Fruit fly (Drosophila melanogaster): Measurements from ENCODE around the gene CG32983.

Gene CG32983

dm6 chr2L:8844693-8845092 lies 21.0 kb upstream of the CG32983 start:
- TF ChIP-seq psq (optimal IDR thresholded peaks at IDR 0.05) (no peak), Sin3A (optimal IDR thresholded peaks at IDR 0.05) (no peak), h (optimal IDR thresholded peaks at IDR 0.05) (no peak), Myc (optimal IDR thresholded peaks at IDR 0.05) (no peak), ttk (optimal IDR thresholded peaks at IDR 0.05) (no peak), insv (optimal IDR thresholded peaks at IDR 0.05) (no peak)

dm6 chr2L:8845931-8846330 lies 19.7 kb upstream of the CG32983 start:
- TF ChIP-seq ttk (optimal IDR thresholded peaks at IDR 0.05): no peak
- no peak for TF ChIP-seq insv (optimal IDR thresholded peaks at IDR 0.05)
- no peak for TF ChIP-seq psq (optimal IDR thresholded peaks at IDR 0.05)
- no peak for TF ChIP-seq h (optimal IDR thresholded peaks at IDR 0.05)
- TF ChIP-seq Myc (optimal IDR thresholded peaks at IDR 0.05): no peak
- no peak for TF ChIP-seq Sin3A (optimal IDR thresholded peaks at IDR 0.05)

dm6 chr2L:8846726-8847554 lies 18.7 kb upstream of the CG32983 start:
- TF ChIP-seq Sin3A (optimal IDR thresholded peaks at IDR 0.05) (no peak), ttk (optimal IDR thresholded peaks at IDR 0.05) (no peak), psq (optimal IDR thresholded peaks at IDR 0.05) (no peak), h (optimal IDR thresholded peaks at IDR 0.05) (no peak), insv (optimal IDR thresholded peaks at IDR 0.05) (no peak), Myc (optimal IDR thresholded peaks at IDR 0.05) (no peak)

DNA sequence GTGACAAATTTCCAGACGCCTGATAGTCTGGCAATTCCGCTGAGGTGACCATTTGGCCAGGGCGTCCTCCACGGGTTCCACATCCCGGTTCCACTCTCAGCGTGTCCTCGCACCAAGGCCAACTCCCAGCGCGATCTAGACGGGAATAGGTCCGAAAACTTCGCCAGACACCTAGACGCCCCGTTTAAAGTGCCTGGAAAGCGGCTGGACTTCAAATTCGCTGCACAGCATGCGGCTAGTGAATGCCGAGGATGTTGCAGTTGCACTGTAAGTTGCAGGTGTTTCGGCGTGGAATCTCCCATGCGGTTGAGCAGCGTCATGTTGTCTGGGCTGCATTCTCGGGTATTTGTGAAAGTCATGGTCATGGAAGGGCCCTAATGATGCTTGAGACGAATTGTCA lies 16.5 kb upstream of the CG32983 start:
- TF ChIP-seq Myc (optimal IDR thresholded peaks at IDR 0.05) (no peak), insv (optimal IDR thresholded peaks at IDR 0.05) (no peak), ttk (optimal IDR thresholded peaks at IDR 0.05) (no peak), Sin3A (optimal IDR thresholded peaks at IDR 0.05) (no peak), psq (optimal IDR thresholded peaks at IDR 0.05) (no peak), h (optimal IDR thresholded peaks at IDR 0.05) (no peak)

dm6 chr2L:8851061-8851460 lies 14.6 kb upstream of the CG32983 start:
- TF ChIP-seq h (optimal IDR thresholded peaks at IDR 0.05) (no peak), insv (optimal IDR thresholded peaks at IDR 0.05) (no peak), ttk (optimal IDR thresholded peaks at IDR 0.05) (no peak), psq (optimal IDR thresholded peaks at IDR 0.05) (no peak), Myc (optimal IDR thresholded peaks at IDR 0.05) (no peak)

dm6 chr2L:8852235-8852634 lies 13.4 kb upstream of the CG32983 start:
- TF ChIP-seq psq (optimal IDR thresholded peaks at IDR 0.05) (no peak), ttk (optimal IDR thresholded peaks at IDR 0.05) (no peak), insv (optimal IDR thresholded peaks at IDR 0.05) (no peak), Sin3A (optimal IDR thresholded peaks at IDR 0.05) (no peak), Myc (optimal IDR thresholded peaks at IDR 0.05) (no peak), h (optimal IDR thresholded peaks at IDR 0.05) (no peak)

DNA sequence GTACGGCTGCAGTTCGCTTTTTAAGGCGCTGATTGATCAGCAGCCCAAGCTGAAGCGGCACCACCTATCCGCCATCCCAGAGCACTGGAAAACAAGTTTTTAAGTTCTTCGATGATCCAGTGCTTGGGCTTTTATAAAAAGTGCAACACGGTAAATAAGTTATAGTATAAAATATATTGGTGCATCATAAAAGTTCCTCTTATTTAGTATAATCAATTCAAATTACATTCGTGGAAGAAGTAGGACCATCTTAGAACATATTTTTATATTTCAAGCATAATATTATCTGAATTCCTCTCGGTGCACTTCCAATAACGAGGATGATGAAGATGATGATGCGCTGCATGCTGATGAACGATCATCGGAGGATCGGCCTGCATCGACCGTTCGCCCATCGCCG lies 10.2 kb upstream of the CG32983 start:
- no peak for TF ChIP-seq Sin3A (optimal IDR thresholded peaks at IDR 0.05)
- no peak for TF ChIP-seq insv (optimal IDR thresholded peaks at IDR 0.05)
- TF ChIP-seq Myc (optimal IDR thresholded peaks at IDR 0.05): no peak
- TF ChIP-seq ttk (optimal IDR thresholded peaks at IDR 0.05): no peak
- TF ChIP-seq h (optimal IDR thresholded peaks at IDR 0.05): no peak
- TF ChIP-seq psq (optimal IDR thresholded peaks at IDR 0.05): no peak

DNA sequence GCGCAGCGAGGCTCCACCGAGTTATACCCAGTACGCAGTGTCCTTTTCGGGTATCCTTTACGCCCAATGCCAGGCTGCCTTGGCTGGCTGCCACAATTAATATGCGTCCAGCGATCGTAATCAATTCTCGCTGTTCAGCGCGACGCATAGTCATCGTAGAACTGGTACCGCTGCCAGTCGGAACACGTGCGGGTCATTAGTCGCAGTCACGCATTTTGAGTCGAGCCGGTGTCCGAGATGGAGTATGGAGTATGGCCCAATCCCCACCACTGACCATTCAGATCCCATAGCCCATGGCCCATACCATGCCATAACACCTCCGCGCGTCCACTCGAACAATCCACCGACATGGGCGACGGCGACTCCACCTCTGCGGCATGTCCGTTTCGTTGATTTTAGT lies 7.9 kb upstream of the CG32983 start:
- no peak for TF ChIP-seq h (optimal IDR thresholded peaks at IDR 0.05)
- no peak for TF ChIP-seq insv (optimal IDR thresholded peaks at IDR 0.05)
- TF ChIP-seq Sin3A (optimal IDR thresholded peaks at IDR 0.05): no peak
- TF ChIP-seq ttk (optimal IDR thresholded peaks at IDR 0.05): no peak
- no peak for TF ChIP-seq psq (optimal IDR thresholded peaks at IDR 0.05)
- TF ChIP-seq Myc (optimal IDR thresholded peaks at IDR 0.05): no peak

DNA sequence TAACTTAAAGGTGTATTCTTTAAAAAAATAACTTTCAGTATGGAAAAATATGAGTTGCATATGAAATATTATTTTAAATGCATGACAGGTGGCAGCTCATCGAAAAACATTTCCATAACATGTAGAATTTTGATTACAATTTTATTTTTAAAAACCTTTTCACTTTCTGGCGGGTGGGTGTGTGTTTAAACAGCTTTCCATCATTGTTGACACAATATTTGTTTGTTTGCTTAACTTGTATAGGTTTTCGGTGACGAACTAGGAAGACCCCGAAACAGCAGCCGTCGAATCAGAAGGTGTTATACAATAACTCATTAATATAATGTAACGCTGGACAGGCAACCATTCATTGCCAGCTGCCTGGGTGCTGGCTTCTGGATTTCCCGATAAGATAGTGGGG lies 5.8 kb upstream of the CG32983 start:
- TF ChIP-seq Sin3A (optimal IDR thresholded peaks at IDR 0.05) (no peak), h (optimal IDR thresholded peaks at IDR 0.05) (no peak), psq (optimal IDR thresholded peaks at IDR 0.05) (no peak)

DNA sequence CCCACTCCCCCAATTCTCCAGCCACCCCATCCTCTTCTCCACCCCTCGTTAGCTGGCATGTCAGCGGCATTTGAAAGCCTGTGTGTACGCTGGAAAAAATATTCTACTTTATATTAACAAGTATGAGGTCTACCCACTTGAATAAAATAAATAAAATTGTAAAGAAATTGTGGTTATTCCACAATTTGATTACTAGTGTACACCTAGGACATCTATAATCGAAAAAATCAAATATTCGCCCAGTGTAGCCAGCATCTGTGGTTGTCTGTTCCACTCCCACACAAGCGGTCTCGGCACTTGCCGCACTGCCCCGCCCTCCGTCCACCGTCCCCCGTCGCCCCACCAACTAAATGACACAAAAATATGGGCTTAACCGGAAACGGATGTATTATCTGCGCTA lies 4.9 kb upstream of the CG32983 start:
- no peak for TF ChIP-seq h (optimal IDR thresholded peaks at IDR 0.05)
- TF ChIP-seq Sin3A (optimal IDR thresholded peaks at IDR 0.05): no peak
- no peak for TF ChIP-seq Myc (optimal IDR thresholded peaks at IDR 0.05)
- TF ChIP-seq insv (optimal IDR thresholded peaks at IDR 0.05): no peak
- TF ChIP-seq ttk (optimal IDR thresholded peaks at IDR 0.05): no peak
- TF ChIP-seq psq (optimal IDR thresholded peaks at IDR 0.05): no peak

- no peak for TF ChIP-seq h (optimal IDR thresholded peaks at IDR 0.05)
- no peak for TF ChIP-seq Sin3A (optimal IDR thresholded peaks at IDR 0.05)
- TF ChIP-seq ttk (optimal IDR thresholded peaks at IDR 0.05): no peak
- TF ChIP-seq psq (optimal IDR thresholded peaks at IDR 0.05): no peak
- TF ChIP-seq insv (optimal IDR thresholded peaks at IDR 0.05): no peak
- TF ChIP-seq Myc (optimal IDR thresholded peaks at IDR 0.05): no peak
Observed at dm6 chr2L:8862476-8862875, 3.2 kb upstream of the CG32983 start, which contains the start of gene CG32986. CG32986 (plus strand) TSS chr2L:8862776.

DNA sequence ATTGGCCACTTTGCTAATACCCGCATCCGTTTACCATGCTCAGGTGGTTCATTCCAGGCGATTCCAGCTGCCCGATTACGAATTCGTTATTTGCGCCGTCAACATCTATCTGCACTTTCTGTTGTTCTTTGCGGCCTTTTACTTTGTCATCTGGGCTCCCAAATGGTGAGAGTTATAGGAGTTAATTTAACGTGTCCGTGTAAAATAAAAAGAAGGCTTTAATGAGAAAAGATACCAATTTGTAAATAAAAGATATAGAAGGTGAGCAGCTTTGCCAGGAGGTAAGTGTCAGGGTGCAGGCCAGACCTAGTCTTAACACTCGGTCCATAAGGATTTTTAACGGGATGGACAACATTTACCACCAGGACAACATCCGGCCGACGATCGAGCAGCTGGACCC lies 2.1 kb upstream of the CG32983 start, which contains the start of gene CG32987:
TSS of gene CG32987 (plus strand) at position 301 of the 400 bp plus-strand sequence.
- TF ChIP-seq h (optimal IDR thresholded peaks at IDR 0.05) (no peak), insv (optimal IDR thresholded peaks at IDR 0.05) (no peak), Sin3A (optimal IDR thresholded peaks at IDR 0.05) (no peak), psq (optimal IDR thresholded peaks at IDR 0.05) (no peak)

DNA sequence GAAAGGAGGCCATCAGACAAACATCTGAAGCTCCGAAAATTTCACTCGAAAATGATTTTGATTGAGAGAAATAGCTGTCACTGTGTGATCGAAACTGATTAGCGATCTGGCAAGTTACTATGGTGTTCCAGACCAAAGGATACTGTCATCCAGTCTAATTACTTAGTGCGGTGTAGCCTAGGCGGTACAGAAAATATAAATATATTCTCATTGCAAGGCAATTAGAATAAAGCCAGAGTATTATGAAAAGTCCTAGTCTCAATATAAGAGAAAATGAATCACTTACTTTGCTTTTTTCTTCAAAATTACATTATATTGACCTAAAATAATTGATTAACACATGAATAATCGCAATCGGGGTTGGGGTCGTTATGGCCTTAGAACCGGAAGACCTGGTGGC lies 1.1 kb upstream of the CG32983 start, which contains the start of gene CG32988:
TSS of gene CG32988 (plus strand) at position 301 of the 400 bp plus-strand sequence.
- no peak for TF ChIP-seq Myc (optimal IDR thresholded peaks at IDR 0.05)
- TF ChIP-seq h (optimal IDR thresholded peaks at IDR 0.05): no peak
- no peak for TF ChIP-seq psq (optimal IDR thresholded peaks at IDR 0.05)
- no peak for TF ChIP-seq Sin3A (optimal IDR thresholded peaks at IDR 0.05)
- TF ChIP-seq ttk (optimal IDR thresholded peaks at IDR 0.05): no peak
- no peak for TF ChIP-seq insv (optimal IDR thresholded peaks at IDR 0.05)

All from Kc167 (cell line).